Worm (Caenorhabditis elegans) whole organism, L1 larva: Measurements from ENCODE around the gene cids-1.

Experiments
- C34B4.2 ChIP-seq: sonication (generic microtip); optimal IDR thresholded peaks from 2 replicates; lab custom pipeline; 2017; ENCODE audit warnings: mild to moderate bottlenecking, missing genetic modification characterization, missing compliant biosample characterization
- blmp-1 ChIP-seq: fragments of 150-350 bp; optimal IDR thresholded peaks from 2 replicates; lab custom pipeline; 2014; ENCODE audit warnings: missing biosample characterization, missing genetic modification characterization
- ceh-63 ChIP-seq: fragments of 200-800 bp; sonication (Bioruptor generic); optimal IDR thresholded peaks from 2 replicates; lab custom pipeline; 2018; ENCODE audit warnings: mild to moderate bottlenecking, missing genetic modification characterization, missing compliant biosample characterization
- ceh-90 ChIP-seq: sonication (generic microtip); optimal IDR thresholded peaks from 2 replicates; lab custom pipeline; 2016; ENCODE audit warnings: missing genetic modification characterization, missing compliant biosample characterization
- ces-1 ChIP-seq: fragments of 150-350 bp; optimal IDR thresholded peaks from 2 replicates; lab custom pipeline; 2014; ENCODE audit warnings: missing biosample characterization, missing genetic modification reagents, missing genetic modification characterization
- dpl-1 ChIP-seq, 3 experiments: fragments of 150-350 bp in 2 of 3; sonication (generic microtip) in 1 of 3; optimal IDR thresholded peaks; 2 replicates each; lab custom pipeline; 2014 to 2017; ENCODE audit warnings: missing biosample characterization in 3 of 3, missing genetic modification characterization in 3 of 3, missing genetic modification reagents in 3 of 3
- efl-1 ChIP-seq, 4 experiments: fragments of 150-350 bp; optimal IDR thresholded peaks in 3 of 4; peaks in 1 of 4; 1 replicate in 1 of 4; 2 replicates in 3 of 4; lab custom pipeline; 2014; ENCODE audit warnings: missing biosample characterization in 2 of 4, missing genetic modification characterization in 2 of 4, missing genetic modification reagents in 2 of 4
- elt-2 ChIP-seq: sonication (generic microtip); optimal IDR thresholded peaks from 2 replicates; lab custom pipeline; 2016; ENCODE audit warnings: missing genetic modification characterization, mild to moderate bottlenecking, inconsistent platforms, missing compliant biosample characterization, missing genetic modification reagents
- elt-3 ChIP-seq, 6 experiments: fragments of 150-350 bp in 1 of 6; sonication (generic microtip); optimal IDR thresholded peaks; 2 replicates each; lab custom pipeline; 2017 to 2018; ENCODE audit warnings: missing biosample characterization in 6 of 6, missing genetic modification characterization in 6 of 6, inconsistent platforms in 1 of 6
- ets-5 ChIP-seq: fragments of 200-800 bp; sonication (Bioruptor generic); IDR thresholded peaks from 2 replicates; pipeline ENCODE4 v1.3.6; 2022; ENCODE audit warnings: missing genetic modification characterization, missing compliant biosample characterization
- fkh-10 ChIP-seq: sonication (generic microtip); optimal IDR thresholded peaks from 2 replicates; lab custom pipeline; 2017; ENCODE audit warnings: missing biosample characterization, missing genetic modification reagents, missing genetic modification characterization
- hlh-17 ChIP-seq: fragments of 200-800 bp; sonication (Bioruptor generic); optimal IDR thresholded peaks from 2 replicates; lab custom pipeline; 2018; ENCODE audit warnings: missing genetic modification characterization, mild to moderate bottlenecking, missing compliant biosample characterization, moderate library complexity, borderline replicate concordance
- hpl-2 ChIP-seq: fragments of 150-350 bp; optimal IDR thresholded peaks from 2 replicates; lab custom pipeline; 2014; ENCODE audit warnings: missing biosample characterization, missing genetic modification reagents, missing genetic modification characterization
- jun-1 ChIP-seq: fragments of 150-350 bp; optimal IDR thresholded peaks from 2 replicates; lab custom pipeline; 2014; ENCODE audit warnings: missing biosample characterization, missing genetic modification reagents, missing genetic modification characterization
- lin-13 ChIP-seq: fragments of 150-350 bp; optimal IDR thresholded peaks from 2 replicates; lab custom pipeline; 2014; ENCODE audit warnings: missing biosample characterization, missing genetic modification reagents, missing genetic modification characterization
- lin-14 ChIP-seq: fragments of 200-800 bp; sonication (Bioruptor generic); optimal IDR thresholded peaks from 2 replicates; lab custom pipeline; 2018; ENCODE audit warnings: mild to moderate bottlenecking, missing genetic modification characterization, moderate library complexity, missing compliant biosample characterization
- lin-35 ChIP-seq, 2 experiments: fragments of 150-350 bp; optimal IDR thresholded peaks; 2 replicates each; lab custom pipeline; 2014; ENCODE audit warnings: missing biosample characterization in 2 of 2, missing genetic modification characterization in 2 of 2, missing genetic modification reagents in 2 of 2
- lin-39 ChIP-seq: fragments of 150-350 bp; optimal IDR thresholded peaks from 2 replicates; lab custom pipeline; 2014; ENCODE audit warnings: missing biosample characterization, missing genetic modification reagents, missing genetic modification characterization
- lir-3 ChIP-seq: sonication (generic microtip); optimal IDR thresholded peaks from 2 replicates; lab custom pipeline; 2016; ENCODE audit warnings: mild to moderate bottlenecking, missing genetic modification characterization, moderate library complexity, missing compliant biosample characterization; ENCODE audit not compliant: poor library complexity
- lsy-2 ChIP-seq, 2 experiments: fragments of 150-350 bp; optimal IDR thresholded peaks; 2 replicates each; lab custom pipeline; 2014; ENCODE audit warnings: missing biosample characterization in 2 of 2, missing genetic modification characterization in 2 of 2
- mep-1 ChIP-seq: fragments of 150-350 bp; optimal IDR thresholded peaks from 2 replicates; lab custom pipeline; 2014; ENCODE audit warnings: missing biosample characterization, missing genetic modification characterization
- nhr-20 ChIP-seq: sonication (generic microtip); optimal IDR thresholded peaks from 2 replicates; lab custom pipeline; 2016; ENCODE audit warnings: mild to moderate bottlenecking, missing genetic modification characterization, missing compliant biosample characterization
- nhr-47 ChIP-seq: sonication (generic microtip); optimal IDR thresholded peaks from 2 replicates; lab custom pipeline; 2016; ENCODE audit warnings: mild to moderate bottlenecking, missing genetic modification characterization, moderate library complexity, missing compliant biosample characterization
- nhr-71 ChIP-seq: sonication (generic microtip); optimal IDR thresholded peaks from 2 replicates; lab custom pipeline; 2016; ENCODE audit warnings: mild to moderate bottlenecking, missing genetic modification characterization, moderate library complexity, missing compliant biosample characterization
- nhr-77 ChIP-seq: fragments of 150-350 bp; optimal IDR thresholded peaks from 2 replicates; lab custom pipeline; 2014; ENCODE audit warnings: missing biosample characterization, missing genetic modification characterization
- nhr-85 ChIP-seq: sonication (generic microtip); peaks from one replicate; lab custom pipeline; 2016; ENCODE audit warnings: missing genetic modification characterization, inconsistent platforms, missing compliant biosample characterization
- nhr-90 ChIP-seq: sonication (generic microtip); optimal IDR thresholded peaks from 2 replicates; lab custom pipeline; 2016; ENCODE audit warnings: mild to moderate bottlenecking, missing genetic modification characterization, missing compliant biosample characterization; ENCODE audit not compliant: poor library complexity
- pax-3 ChIP-seq: fragments of 200-800 bp; sonication (Bioruptor generic); optimal IDR thresholded peaks from 2 replicates; lab custom pipeline; 2018; ENCODE audit warnings: mild to moderate bottlenecking, missing genetic modification characterization, moderate library complexity, missing compliant biosample characterization
- rnt-1 ChIP-seq: sonication (generic microtip); optimal IDR thresholded peaks from 2 replicates; lab custom pipeline; 2016; ENCODE audit warnings: mild to moderate bottlenecking, missing genetic modification characterization, moderate library complexity, missing compliant biosample characterization
- snu-23 ChIP-seq: sonication (generic microtip); optimal IDR thresholded peaks from 2 replicates; lab custom pipeline; 2016; ENCODE audit warnings: missing genetic modification characterization, missing compliant biosample characterization
- sptf-1 ChIP-seq: fragments of 150-350 bp; optimal IDR thresholded peaks from 2 replicates; lab custom pipeline; 2014; ENCODE audit warnings: missing biosample characterization, missing genetic modification characterization
- tlp-1 ChIP-seq: fragments of 150-350 bp; optimal IDR thresholded peaks from 2 replicates; lab custom pipeline; 2014; ENCODE audit warnings: missing biosample characterization, missing genetic modification characterization
- unc-130 ChIP-seq: fragments of 150-350 bp; optimal IDR thresholded peaks from 2 replicates; lab custom pipeline; 2017; ENCODE audit warnings: missing biosample characterization, missing genetic modification characterization, inconsistent platforms
- unc-86 ChIP-seq: sonication (generic microtip); optimal IDR thresholded peaks from 2 replicates; lab custom pipeline; 2016; ENCODE audit warnings: missing genetic modification characterization, missing compliant biosample characterization
- unc-98 ChIP-seq: fragments of 200-800 bp; sonication (Bioruptor generic); IDR thresholded peaks from 2 replicates; pipeline ENCODE4 v1.3.6; 2022; ENCODE audit warnings: missing genetic modification characterization, missing compliant biosample characterization
- ztf-11 ChIP-seq, 2 experiments: sonication (generic microtip); optimal IDR thresholded peaks; 2 replicates each; lab custom pipeline; 2016 to 2017; ENCODE audit warnings: missing genetic modification characterization in 2 of 2, missing biosample characterization in 1 of 2, missing compliant biosample characterization in 1 of 2
- ztf-4 ChIP-seq: fragments of 150-350 bp; optimal IDR thresholded peaks from 2 replicates; lab custom pipeline; 2014; ENCODE audit warnings: missing biosample characterization, missing genetic modification characterization

Gene cids-1

DNA sequence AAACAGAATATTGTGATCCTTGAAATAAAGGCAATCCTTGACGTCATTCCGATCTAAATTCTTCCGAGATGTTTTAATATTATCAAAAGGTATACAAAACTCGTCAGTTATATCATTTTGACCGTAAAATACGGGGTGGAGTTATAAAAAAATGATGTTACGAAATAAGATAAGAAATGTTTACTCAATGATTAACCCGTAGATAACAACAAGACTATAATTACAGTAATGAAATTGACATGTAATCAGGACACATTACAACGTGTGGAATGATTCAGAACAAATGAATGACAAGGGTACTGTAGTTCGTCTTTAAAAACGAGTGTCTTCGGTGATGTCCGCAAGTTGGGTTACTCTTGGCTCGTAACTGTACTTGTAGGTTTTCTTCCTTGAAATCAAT is 6.4 kb upstream of the cids-1 start, which contains the start of gene tsp-2:
Gene tsp-2, minus strand, starts transcription at position 109 of the 400 bp plus-strand sequence.
- TF ChIP-seq elt-2 (peak; percentile 47), jun-1 (tag; lab: Kevin White, UChicago) (no peak)

DNA sequence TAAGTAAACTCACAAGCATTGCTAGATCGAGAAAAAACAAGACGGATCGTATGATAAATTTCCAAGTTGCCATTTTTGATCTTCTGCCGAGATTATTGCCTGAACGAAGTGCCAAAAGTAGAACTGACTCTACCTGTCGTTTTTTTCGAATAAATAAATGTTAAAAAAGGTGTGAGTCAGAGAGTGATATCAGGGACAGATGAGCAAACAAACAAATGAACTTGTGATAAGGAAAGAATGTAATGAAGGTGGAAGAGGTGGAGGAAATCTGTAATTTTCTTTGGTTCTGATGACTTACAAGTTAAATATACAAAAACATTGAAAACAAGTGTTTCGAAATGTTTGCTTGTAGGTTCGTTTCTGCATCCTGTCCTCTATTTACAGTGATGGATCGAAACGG is 4.9 kb upstream of the cids-1 start, which contains the start of gene tsp-1:
Gene tsp-1, minus strand, starts transcription at position 99 of the 400 bp plus-strand sequence.
- TF ChIP-seq ztf-11 (tag; optimal IDR thresholded peaks at IDR 0.05; lab: Kevin White, UChicago): no peak
- TF ChIP-seq efl-1 (optimal IDR thresholded peaks at IDR 0.05; lab: Kevin White, UChicago): no peak
- peak in 1 of 2 experiments; percentile 69 for TF ChIP-seq efl-1 (GFP tag; optimal IDR thresholded peaks at IDR 0.05 in 1 of 2; lab: Kevin White, UChicago)

ce11 chrIII:8240247-8240646 is 4.0 kb upstream of the cids-1 start:
- TF ChIP-seq nhr-20 (tag; lab: Kevin White, UChicago): peak; percentile 12
- no peak for TF ChIP-seq sptf-1 (tag; lab: Kevin White, UChicago)
- no peak for TF ChIP-seq pax-3

DNA sequence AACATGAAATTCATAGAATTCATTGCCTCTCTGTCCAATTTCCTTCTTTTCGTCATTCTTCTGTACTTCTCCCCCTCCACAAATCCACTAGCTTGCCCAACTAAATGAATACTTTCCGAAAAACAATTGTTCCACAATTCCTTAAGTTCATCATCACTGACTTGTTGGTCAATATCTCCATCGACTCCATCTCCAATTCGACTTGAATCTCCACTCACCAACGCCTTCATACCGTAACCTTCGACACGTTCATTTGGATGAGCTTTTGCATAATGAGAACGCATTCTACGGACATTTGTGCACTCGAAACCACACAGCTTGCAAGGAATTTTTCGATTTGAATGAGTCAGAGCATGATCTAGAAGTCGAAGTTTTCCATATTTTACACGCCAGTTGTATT is 3.3 kb upstream of the cids-1 start:
- no peak for TF ChIP-seq nhr-90 (tag; lab: Kevin White, UChicago)
- TF ChIP-seq mep-1 (tag; lab: Kevin White, UChicago): no peak
- no peak for TF ChIP-seq lin-13
- no peak for TF ChIP-seq nhr-47 (tag; lab: Kevin White, UChicago)
- TF ChIP-seq nhr-20 (tag; lab: Kevin White, UChicago): no peak
- no peak for TF ChIP-seq ceh-63 (GFP tag; lab: Kevin White, UChicago)
- TF ChIP-seq sptf-1 (tag; lab: Kevin White, UChicago): no peak
- no peak for TF ChIP-seq lin-35 (GFP tag; optimal IDR thresholded peaks at IDR 0.05; lab: Kevin White, UChicago)
- TF ChIP-seq ceh-90 (tag; lab: Kevin White, UChicago): no peak

ce11 chrIII:8242809-8243208 is 1.4 kb upstream of the cids-1 start, which contains the start of gene C02F5.12:
Gene C02F5.12, minus strand, starts transcription at chrIII:8243029.
- TF ChIP-seq dpl-1 (GFP tag; optimal IDR thresholded peaks at IDR 0.05; lab: Kevin White, UChicago) (no peak), lin-35 (GFP tag; optimal IDR thresholded peaks at IDR 0.05; lab: Kevin White, UChicago) (peak in 1 of 2 experiments; percentile 21), blmp-1 (peak; percentile 64), lin-14 (peak; percentile 32), sptf-1 (tag; lab: Kevin White, UChicago) (no peak), lsy-2 (tag; optimal IDR thresholded peaks at IDR 0.05; lab: Kevin White, UChicago) (peak; percentile 11 to 32), nhr-20 (tag; lab: Kevin White, UChicago) (peak; percentile 60), rnt-1 (tag; lab: Kevin White, UChicago) (peak; percentile 11), ztf-4 (tag; lab: Kevin White, UChicago) (no peak), unc-130 (tag; lab: Kevin White, UChicago) (no peak), snu-23 (GFP tag; lab: Kevin White, UChicago) (peak; percentile 39), ets-5 (no peak), C34B4.2 (tag; lab: Kevin White, UChicago) (no peak), fkh-10 (GFP tag; lab: Kevin White, UChicago) (no peak), efl-1 (optimal IDR thresholded peaks at IDR 0.05; lab: Kevin White, UChicago) (peak in 1 of 2 experiments; percentile 3), efl-1 (GFP tag; optimal IDR thresholded peaks at IDR 0.05 in 1 of 2; lab: Kevin White, UChicago) (no peak), elt-3 (tag; optimal IDR thresholded peaks at IDR 0.05; lab: Kevin White, UChicago) (no peak), hpl-2 (no peak), tlp-1 (no peak), nhr-85 (tag; lab: Kevin White, UChicago) (peak; percentile 46), nhr-90 (tag; lab: Kevin White, UChicago) (peak; percentile 15), mep-1 (tag; lab: Kevin White, UChicago) (peak; percentile 63), lir-3 (tag; lab: Kevin White, UChicago) (no peak), ztf-11 (tag; optimal IDR thresholded peaks at IDR 0.05; lab: Kevin White, UChicago) (no peak), unc-86 (no peak), nhr-71 (tag; lab: Kevin White, UChicago) (peak; percentile 51), hlh-17 (GFP tag; lab: Kevin White, UChicago) (no peak), ceh-63 (GFP tag; lab: Kevin White, UChicago) (no peak), lin-39 (tag; lab: Kevin White, UChicago) (no peak), ces-1 (no peak), unc-98 (GFP tag; lab: Robert Waterston, UW) (no peak), nhr-77 (tag; lab: Kevin White, UChicago) (no peak)
